Fruit fly (Drosophila melanogaster) whole organism, embryonic: ENCODE data around the gene CG43680.

Experiments used
- CG13775 ChIP-seq: fragments of 200-800 bp; sonication (Bioruptor generic); optimal IDR thresholded peaks from 3 replicates; lab custom pipeline; 2017; ENCODE audit warnings: missing biosample characterization, mild to moderate bottlenecking, missing genetic modification characterization
- CG32767 ChIP-seq: fragments of 200-800 bp; sonication (Bioruptor generic); IDR thresholded peaks from 2 replicates; pipeline ENCODE4 v1.3.6; 2022; ENCODE audit warnings: missing biosample characterization, missing genetic modification characterization
- Deaf1 ChIP-seq: fragments of 200-800 bp; optimal IDR thresholded peaks from 3 replicates; lab custom pipeline; 2019; ENCODE audit warnings: missing biosample characterization, mild to moderate bottlenecking, missing genetic modification characterization, moderate library complexity

dm6 chr3L:15098659-15099512 is 45.7 kb upstream of the CG43680 start:
- peak; percentile 75 for TF ChIP-seq CG13775 (GFP tag; lab: Kevin White, UChicago)
- peak; percentile 87 for TF ChIP-seq CG32767 (GFP tag; lab: Robert Waterston, UW)
- TF ChIP-seq Deaf1 = peak; percentile 66
